Fruit fly (Drosophila melanogaster) whole organism, embryonic: Measurements from ENCODE around the gene CG45307.
A peak's percentile ranks its signal among the peaks of the same experiment; 100 is the strongest.

ENCODE experiments used
- ATbp ChIP-seq: fragments of 200-800 bp; sonication (Bioruptor generic); optimal IDR thresholded peaks from 2 replicates; lab custom pipeline; 2017; ENCODE audit warnings: missing biosample characterization, mild to moderate bottlenecking, missing genetic modification characterization, missing genetic modification reagents
- Atf6 ChIP-seq: fragments of 200-800 bp; sonication (Bioruptor generic); IDR thresholded peaks from 2 replicates; pipeline ENCODE4 v1.3.6; 2022; ENCODE audit warnings: missing biosample characterization, missing genetic modification characterization
- CG1024 ChIP-seq: fragments of 200-800 bp; sonication (Bioruptor generic); IDR thresholded peaks from 2 replicates; pipeline ENCODE4 v1.3.6; 2022; ENCODE audit warnings: missing biosample characterization, missing genetic modification characterization
- CG10431 ChIP-seq: fragments of 200-800 bp; sonication (Bioruptor generic); optimal IDR thresholded peaks from 3 replicates; lab custom pipeline; 2018; ENCODE audit warnings: missing biosample characterization, mild to moderate bottlenecking, missing genetic modification characterization
- CG11504 ChIP-seq: fragments of 200-800 bp; sonication (Bioruptor generic); optimal IDR thresholded peaks from 3 replicates; lab custom pipeline; 2019; ENCODE audit warnings: missing biosample characterization, mild to moderate bottlenecking, missing genetic modification characterization, moderate library complexity
- CG12391 ChIP-seq: fragments of 200-800 bp; sonication (Bioruptor generic); optimal IDR thresholded peaks from 3 replicates; lab custom pipeline; 2018; ENCODE audit warnings: missing biosample characterization, mild to moderate bottlenecking, missing genetic modification characterization, moderate library complexity
- CG13894 ChIP-seq: fragments of 200-800 bp; sonication (Bioruptor generic); optimal IDR thresholded peaks from 3 replicates; lab custom pipeline; 2018; ENCODE audit warnings: missing biosample characterization, mild to moderate bottlenecking, missing genetic modification characterization, moderate library complexity
- CG1529 ChIP-seq: fragments of 200-800 bp; sonication (Bioruptor generic); optimal IDR thresholded peaks from 3 replicates; lab custom pipeline; 2018; ENCODE audit warnings: missing biosample characterization, missing genetic modification characterization
- CG15601 ChIP-seq: fragments of 200-800 bp; sonication (Bioruptor generic); optimal IDR thresholded peaks from 3 replicates; lab custom pipeline; 2019; ENCODE audit warnings: missing biosample characterization, mild to moderate bottlenecking, missing genetic modification characterization, moderate library complexity
- CG16779 ChIP-seq: fragments of 200-800 bp; sonication (Bioruptor generic); IDR thresholded peaks from 2 replicates; pipeline ENCODE4 v1.3.6; 2022; ENCODE audit warnings: missing biosample characterization, missing genetic modification characterization
- CG17568 ChIP-seq: fragments of 200-800 bp; sonication (Bioruptor generic); optimal IDR thresholded peaks from 2 replicates; lab custom pipeline; 2018; ENCODE audit warnings: missing biosample characterization, mild to moderate bottlenecking, missing genetic modification characterization, moderate library complexity
- CG17802 ChIP-seq: fragments of 200-800 bp; sonication (Bioruptor generic); optimal IDR thresholded peaks from 2 replicates; lab custom pipeline; 2018; ENCODE audit warnings: missing biosample characterization, mild to moderate bottlenecking, missing genetic modification characterization, moderate library complexity
- CG2199 ChIP-seq: fragments of 200-800 bp; sonication (Bioruptor generic); IDR thresholded peaks from 3 replicates; pipeline ENCODE4 v1.3.6; 2022; ENCODE audit warnings: missing biosample characterization, missing genetic modification characterization
- CG2678 ChIP-seq: fragments of 200-800 bp; sonication (Bioruptor generic); optimal IDR thresholded peaks from 3 replicates; lab custom pipeline; 2019; ENCODE audit warnings: missing biosample characterization, mild to moderate bottlenecking, missing genetic modification characterization, moderate library complexity
- CG32772 ChIP-seq: fragments of 200-800 bp; sonication (Bioruptor generic); IDR thresholded peaks from 2 replicates; pipeline ENCODE4 v1.3.6; 2022; ENCODE audit warnings: missing biosample characterization, missing genetic modification characterization
- CG33557 ChIP-seq: fragments of 200-800 bp; sonication (Bioruptor generic); optimal IDR thresholded peaks from 2 replicates; lab custom pipeline; 2019; ENCODE audit warnings: missing biosample characterization, mild to moderate bottlenecking, missing genetic modification characterization, moderate library complexity
- CG42726 ChIP-seq: fragments of 200-800 bp; sonication (Bioruptor generic); IDR thresholded peaks from 2 replicates; pipeline ENCODE4 v1.3.6; 2022; ENCODE audit warnings: missing biosample characterization, missing genetic modification characterization; ENCODE audit not compliant: partially characterized antibody
- CG4328 ChIP-seq: fragments of 200-800 bp; sonication (Bioruptor generic); optimal IDR thresholded peaks from 3 replicates; lab custom pipeline; 2017; ENCODE audit warnings: missing biosample characterization, missing genetic modification reagents, missing genetic modification characterization
- CG6813 ChIP-seq: fragments of 200-800 bp; sonication (Bioruptor generic); optimal IDR thresholded peaks from 2 replicates; lab custom pipeline; 2017; ENCODE audit warnings: missing biosample characterization, missing genetic modification characterization, mild to moderate bottlenecking, moderate library complexity, missing genetic modification reagents
- Dip3 ChIP-seq: fragments of 200-800 bp; sonication (Bioruptor generic); optimal IDR thresholded peaks from 3 replicates; lab custom pipeline; 2016; ENCODE audit warnings: missing biosample characterization, missing genetic modification characterization
- Eip74EF ChIP-seq, 2 experiments: fragments of 200-800 bp in 1 of 2; fragments of >200 bp in 1 of 2; sonication (Bioruptor generic) in 1 of 2; optimal IDR thresholded peaks; 2 replicates each; lab custom pipeline; 2017 to 2019; ENCODE audit warnings: missing biosample characterization in 2 of 2, missing genetic modification characterization in 2 of 2, mild to moderate bottlenecking in 1 of 2, moderate library complexity in 1 of 2
- Hand ChIP-seq: fragments of 200-800 bp; sonication (Bioruptor generic); optimal IDR thresholded peaks from 2 replicates; lab custom pipeline; 2017; ENCODE audit warnings: mild to moderate bottlenecking, missing biosample characterization, missing genetic modification reagents, missing genetic modification characterization
- Hmr ChIP-seq: fragments of 200-800 bp; sonication (Bioruptor generic); optimal IDR thresholded peaks from 3 replicates; lab custom pipeline; 2017; ENCODE audit warnings: mild to moderate bottlenecking, missing biosample characterization, missing genetic modification reagents, missing genetic modification characterization
- MESR4 ChIP-seq: fragments of 200-800 bp; sonication (Bioruptor generic); optimal IDR thresholded peaks from 2 replicates; lab custom pipeline; 2018; ENCODE audit warnings: missing biosample characterization, mild to moderate bottlenecking, missing genetic modification characterization, moderate library complexity
- Neu2 ChIP-seq: fragments of 200-800 bp; sonication (Bioruptor generic); optimal IDR thresholded peaks from 3 replicates; lab custom pipeline; 2016; ENCODE audit warnings: missing biosample characterization, missing genetic modification characterization, borderline replicate concordance
- Oli ChIP-seq: fragments of 200-800 bp; sonication (Bioruptor generic); optimal IDR thresholded peaks from 2 replicates; lab custom pipeline; 2018; ENCODE audit warnings: missing biosample characterization, mild to moderate bottlenecking, missing genetic modification characterization, moderate library complexity
- Sox100B ChIP-seq: fragments of 200-800 bp; sonication (Bioruptor generic); optimal IDR thresholded peaks from 3 replicates; lab custom pipeline; 2018; ENCODE audit warnings: missing biosample characterization, mild to moderate bottlenecking, missing genetic modification characterization
- Trl ChIP-seq, 3 experiments: fragments of >200 bp in 2 of 3; fragments of 200-800 bp in 1 of 3; sonication (Bioruptor generic) in 1 of 3; optimal IDR thresholded peaks; 2 replicates in 1 of 3; 3 replicates in 2 of 3; lab custom pipeline; 2016 to 2017; ENCODE audit warnings: missing biosample characterization in 1 of 3, missing genetic modification characterization in 1 of 3
- Vsx1 ChIP-seq: fragments of 200-800 bp; sonication (Bioruptor generic); optimal IDR thresholded peaks from 2 replicates; lab custom pipeline; 2017; ENCODE audit warnings: missing biosample characterization, mild to moderate bottlenecking, missing genetic modification characterization, missing genetic modification reagents
- abd-A ChIP-seq: fragments of 200-800 bp; sonication (Bioruptor generic); optimal IDR thresholded peaks from 3 replicates; lab custom pipeline; 2019; ENCODE audit warnings: missing biosample characterization, mild to moderate bottlenecking, missing genetic modification characterization, moderate library complexity
- bcd ChIP-seq: fragments of 200-800 bp; sonication (Bioruptor generic); optimal IDR thresholded peaks from 2 replicates; lab custom pipeline; 2017; ENCODE audit warnings: missing biosample characterization, mild to moderate bottlenecking, missing genetic modification characterization
- caup ChIP-seq: fragments of 200-800 bp; sonication (Bioruptor generic); optimal IDR thresholded peaks from 3 replicates; lab custom pipeline; 2017; ENCODE audit warnings: missing biosample characterization, mild to moderate bottlenecking, missing genetic modification characterization, moderate library complexity; ENCODE audit not compliant: severe bottlenecking
- emc ChIP-seq: fragments of 200-800 bp; sonication (Bioruptor generic); optimal IDR thresholded peaks from 2 replicates; lab custom pipeline; 2016; ENCODE audit warnings: missing biosample characterization, missing genetic modification characterization
- eve ChIP-seq, 2 experiments: fragments of >200 bp; optimal IDR thresholded peaks; 2 replicates each; lab custom pipeline; 2017; ENCODE audit warnings: missing biosample characterization in 2 of 2, missing genetic modification characterization in 2 of 2
- gfzf ChIP-seq: fragments of 200-800 bp; sonication (Bioruptor generic); optimal IDR thresholded peaks from 2 replicates; lab custom pipeline; 2016; ENCODE audit warnings: missing biosample characterization, mild to moderate bottlenecking, missing genetic modification characterization, moderate library complexity
- grau ChIP-seq: fragments of 200-800 bp; optimal IDR thresholded peaks from 3 replicates; lab custom pipeline; 2019; ENCODE audit warnings: missing biosample characterization, mild to moderate bottlenecking, missing genetic modification characterization, moderate library complexity
- gsb ChIP-seq: fragments of 200-800 bp; sonication (Bioruptor generic); IDR thresholded peaks from 2 replicates; pipeline ENCODE4 v1.3.6; 2022; ENCODE audit warnings: missing biosample characterization, missing genetic modification characterization
- her ChIP-seq: fragments of 200-800 bp; sonication (Bioruptor generic); optimal IDR thresholded peaks from 2 replicates; lab custom pipeline; 2016; ENCODE audit warnings: missing biosample characterization, missing genetic modification characterization
- ken ChIP-seq: fragments of 200-800 bp; sonication (Bioruptor generic); IDR thresholded peaks from 3 replicates; pipeline ENCODE4 v1.3.6; 2022; ENCODE audit warnings: missing biosample characterization, missing genetic modification characterization
- maf-S ChIP-seq: fragments of 200-800 bp; sonication (Bioruptor generic); optimal IDR thresholded peaks from 2 replicates; lab custom pipeline; 2016; ENCODE audit warnings: missing biosample characterization, missing genetic modification characterization
- nerfin-1 ChIP-seq: fragments of 200-800 bp; sonication (Bioruptor generic); optimal IDR thresholded peaks from 3 replicates; lab custom pipeline; 2019; ENCODE audit warnings: missing biosample characterization, mild to moderate bottlenecking, missing genetic modification characterization, moderate library complexity
- nom ChIP-seq: fragments of 200-800 bp; sonication (Bioruptor generic); optimal IDR thresholded peaks from 2 replicates; lab custom pipeline; 2017; ENCODE audit warnings: missing biosample characterization, missing genetic modification characterization, mild to moderate bottlenecking, moderate library complexity, missing genetic modification reagents
- pita ChIP-seq: fragments of 200-800 bp; sonication (Bioruptor generic); optimal IDR thresholded peaks from 2 replicates; lab custom pipeline; 2017; ENCODE audit warnings: missing biosample characterization, mild to moderate bottlenecking, missing genetic modification characterization
- sug ChIP-seq: fragments of 200-800 bp; optimal IDR thresholded peaks from 2 replicates; lab custom pipeline; 2019; ENCODE audit warnings: missing biosample characterization, mild to moderate bottlenecking, missing genetic modification characterization, moderate library complexity
- wor ChIP-seq: fragments of 200-800 bp; sonication (Bioruptor generic); IDR thresholded peaks from 2 replicates; pipeline ENCODE4 v1.3.6; 2022; ENCODE audit warnings: missing biosample characterization, missing genetic modification characterization

CG45307 gene

dm6 chr2L:8740757-8741278, 11.1 kb downstream of the CG45307 start (continued):
- peak; percentile 8 for TF ChIP-seq CG11504 (tag; lab: Kevin White, UChicago)
- peak; percentile 43 for TF ChIP-seq gfzf (GFP tag; lab: Kevin White, UChicago)
- peak; percentile 29 for TF ChIP-seq CG15601 (tag; lab: Kevin White, UChicago)
- TF ChIP-seq Hmr, result peak; percentile 10
- peak; percentile 1 for TF ChIP-seq grau (tag; lab: Kevin White, UChicago)
- TF ChIP-seq CG16779 (GFP tag; lab: Robert Waterston, UW), result no peak
- peak; percentile 9 for TF ChIP-seq CG12391 (tag; lab: Kevin White, UChicago)
- peak; percentile 47 for TF ChIP-seq abd-A (tag; lab: Kevin White, UChicago)
- peak; percentile 81 for TF ChIP-seq pita (GFP tag; lab: Kevin White, UChicago)
- TF ChIP-seq maf-S (GFP tag; lab: Kevin White, UChicago), result no peak
- TF ChIP-seq CG32772 (GFP tag; lab: Robert Waterston, UW), result no peak
- TF ChIP-seq CG42726 (GFP tag; lab: Robert Waterston, UW), result peak; percentile 39; the same call in 1 of the 2 replicates
- peak; percentile 16 for TF ChIP-seq CG13894 (tag; lab: Kevin White, UChicago)
- no peak for TF ChIP-seq Neu2
- no peak for TF ChIP-seq Atf6

DNA sequence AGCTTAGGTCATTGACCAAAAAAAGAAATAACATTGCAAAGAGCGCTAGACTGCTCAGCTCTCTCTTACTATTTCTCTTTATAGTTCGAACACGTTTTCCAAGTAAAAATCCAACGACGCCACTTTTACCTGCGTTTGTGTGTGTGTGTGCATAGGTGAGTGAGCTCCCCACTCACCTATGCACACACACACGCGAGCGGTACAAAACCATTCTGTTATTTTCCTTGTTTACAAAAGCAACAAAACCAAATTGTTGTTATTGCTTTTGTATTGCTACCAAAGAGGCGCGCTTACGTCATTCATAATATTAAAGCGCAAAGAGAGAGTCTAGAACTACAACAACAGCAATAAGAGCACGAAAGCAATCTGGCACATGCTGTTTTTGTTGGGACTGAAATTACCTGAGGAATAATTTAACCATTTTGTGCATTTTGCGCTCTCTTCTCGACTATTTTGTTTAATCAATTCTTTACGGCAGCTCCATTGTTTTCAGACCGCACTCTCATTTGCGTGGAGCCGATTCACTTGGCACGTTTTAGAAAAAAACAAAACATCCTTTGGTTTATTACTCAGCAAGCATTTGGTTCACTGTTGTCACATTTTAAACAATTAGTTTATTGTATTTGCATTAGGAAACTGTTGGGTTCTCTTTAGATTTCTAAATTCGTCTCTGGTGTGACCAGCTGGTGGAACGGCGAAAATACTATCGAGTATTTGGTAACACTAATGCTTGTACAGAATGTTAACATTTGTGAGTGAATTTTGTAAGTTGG, 11.8 kb downstream of the CG45307 start, which contains the start of gene raw:
raw (minus strand) TSS at position 677 of the 773 bp plus-strand sequence.
- TF ChIP-seq ken (GFP tag; lab: Robert Waterston, UW) (no peak), Vsx1 (GFP tag; lab: Kevin White, UChicago) (peak; percentile 48), caup (GFP tag; lab: Kevin White, UChicago) (peak; percentile 37), CG1024 (GFP tag; lab: Robert Waterston, UW) (no peak), Oli (tag; lab: Kevin White, UChicago) (no peak), CG2199 (GFP tag; lab: Robert Waterston, UW) (0 out of 3 replicates have a peak, but pooled peaks have one; percentile 3), CG2678 (peak; percentile 18), nerfin-1 (peak; percentile 39), Dip3 (GFP tag; lab: Kevin White, UChicago) (no peak), CG10431 (GFP tag; lab: Kevin White, UChicago) (peak; percentile 48), CG4328 (GFP tag; lab: Kevin White, UChicago) (no peak), MESR4 (GFP tag; lab: Kevin White, UChicago) (peak; percentile 65), maf-S (GFP tag; lab: Kevin White, UChicago) (no peak), CG1529 (GFP tag; lab: Kevin White, UChicago) (no peak), Hand (GFP tag; lab: Kevin White, UChicago) (peak; percentile 47), CG17802 (tag; lab: Kevin White, UChicago) (no peak), bcd (GFP tag; lab: Kevin White, UChicago) (no peak), wor (GFP tag; lab: Robert Waterston, UW) (no peak), eve (GFP tag; optimal IDR thresholded peaks at IDR 0.05; lab: Kevin White, UChicago) (peak in 1 of 2 experiments; percentile 79), CG33557 (GFP tag; lab: Kevin White, UChicago) (peak; percentile 9), ATbp (GFP tag; lab: Kevin White, UChicago) (peak; percentile 24), gsb (GFP tag; lab: Robert Waterston, UW) (no peak), sug (tag; lab: Kevin White, UChicago) (peak; percentile 53), CG17568 (GFP tag; lab: Kevin White, UChicago) (peak; percentile 51), her (GFP tag; lab: Kevin White, UChicago) (peak; percentile 19), emc (no peak), Eip74EF (GFP tag; optimal IDR thresholded peaks at IDR 0.05; lab: Kevin White, UChicago) (peak in 1 of 2 experiments; percentile 58), nom (peak; percentile 56), Sox100B (GFP tag; lab: Kevin White, UChicago) (no peak), CG6813 (peak; percentile 6), Trl (optimal IDR thresholded peaks at IDR 0.05; lab: Kevin White, UChicago) (peak; percentile 83 to 97), Trl (GFP tag; optimal IDR thresholded peaks at IDR 0.05; lab: Kevin White, UChicago) (peak; percentile 5)
